Fruit fly (Drosophila melanogaster): ENCODE data around the gene Cyfip.

Cyfip gene

DNA sequence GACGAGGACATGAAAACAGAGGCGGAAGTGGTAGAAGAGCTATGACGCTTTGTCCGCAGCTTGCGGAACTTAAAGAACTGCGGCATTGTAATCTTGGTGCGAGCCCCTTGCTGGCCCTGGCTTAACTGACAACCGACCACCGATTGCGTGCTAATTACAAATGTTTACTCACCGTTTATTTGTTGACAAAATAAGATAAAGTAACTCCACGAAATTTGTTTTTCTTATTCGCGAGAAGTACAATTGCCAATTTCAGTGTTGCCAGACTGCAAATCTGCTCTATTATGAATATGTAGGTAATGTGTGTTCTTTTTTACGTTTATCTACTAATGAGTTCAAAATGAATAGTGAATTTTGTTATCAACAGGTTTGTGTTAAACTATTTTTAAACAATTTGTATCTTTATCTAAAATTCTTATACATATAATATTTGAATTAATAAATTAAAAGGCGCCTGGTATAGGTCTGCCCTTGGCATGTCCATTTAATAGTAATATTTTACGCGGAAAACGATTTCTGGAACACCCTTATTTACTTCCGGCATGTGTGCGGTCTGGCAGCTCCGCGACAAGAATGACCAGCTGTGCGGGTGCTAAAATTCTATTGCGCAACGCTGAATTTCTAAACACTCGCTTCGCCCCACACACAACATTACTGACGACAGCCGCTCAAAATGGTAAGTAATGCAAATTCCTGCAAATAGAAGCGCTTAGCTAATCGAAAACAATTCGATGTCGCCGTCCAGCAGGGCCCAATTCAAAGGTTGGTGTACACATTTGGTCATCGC is 23.8 kb downstream of the Cyfip start, which contains the start of the genes Atg4b and Hibch (continued):
- TF ChIP-seq CG6163 (GFP tag; IDR thresholded peaks at IDR 0.05) (peak; percentile 68; the same call in 2 of the 3 replicates), CG9139 (GFP tag; optimal IDR thresholded peaks at IDR 0.05) (no peak), CG8632 (GFP tag; optimal IDR thresholded peaks at IDR 0.05) (peak; percentile 73), CG11762 (GFP tag; optimal IDR thresholded peaks at IDR 0.05; ENCODE audit: insufficient read depth) (peak; percentile 75), dsx (GFP tag; optimal IDR thresholded peaks at IDR 0.05; ENCODE audit: poor library complexity, severe bottlenecking) (peak; percentile 9), CG34406 (GFP tag; optimal IDR thresholded peaks at IDR 0.05) (peak; percentile 72), CG15336 (GFP tag; IDR thresholded peaks at IDR 0.05) (peak; percentile 66), CG8319 (GFP tag; optimal IDR thresholded peaks at IDR 0.05) (peak; percentile 70), lz (GFP tag; optimal IDR thresholded peaks at IDR 0.05) (peak; percentile 74), CG10631 (GFP tag; optimal IDR thresholded peaks at IDR 0.05) (peak; percentile 90), CG6854 (GFP tag; optimal IDR thresholded peaks at IDR 0.05) (peak; percentile 80), Sox15 (GFP tag; optimal IDR thresholded peaks at IDR 0.05) (peak; percentile 78), esn (GFP tag; optimal IDR thresholded peaks at IDR 0.05) (peak; percentile 79)

DNA sequence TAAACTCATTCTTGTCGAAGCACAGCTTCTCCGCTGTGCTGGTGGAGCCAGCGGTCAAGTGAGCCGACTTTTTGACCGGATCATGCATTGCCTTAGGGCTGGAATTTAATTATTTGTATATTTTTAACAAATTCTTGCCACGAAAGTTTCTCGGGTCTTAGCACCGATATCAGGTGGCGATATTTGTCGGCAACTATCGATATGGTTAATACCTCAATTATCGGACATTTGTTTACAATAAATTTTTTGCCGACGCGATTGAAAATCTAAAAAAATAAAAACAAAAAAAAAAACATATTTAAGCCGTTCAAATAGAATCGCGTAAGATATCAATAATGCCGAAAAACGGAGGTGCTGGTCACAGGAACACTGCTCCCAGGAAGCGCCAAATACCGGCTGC is 28.4 kb downstream of the Cyfip start, which contains the start of the genes Cog2 and Trax:
TSS of gene Cog2 (minus strand) at position 168 of the 400 bp plus-strand sequence.
TSS of gene Trax (plus strand) at position 203 of the 400 bp plus-strand sequence.
- TF ChIP-seq dsx (GFP tag; optimal IDR thresholded peaks at IDR 0.05; ENCODE audit: poor library complexity, severe bottlenecking) (no peak), CG6854 (GFP tag; optimal IDR thresholded peaks at IDR 0.05) (no peak), net (GFP tag; optimal IDR thresholded peaks at IDR 0.05) (no peak), CG11294 (GFP tag; IDR thresholded peaks at IDR 0.05) (no peak), fd59A (GFP tag; optimal IDR thresholded peaks at IDR 0.05) (no peak), lz (GFP tag; optimal IDR thresholded peaks at IDR 0.05) (no peak), svp (GFP tag) (no peak)

DNA sequence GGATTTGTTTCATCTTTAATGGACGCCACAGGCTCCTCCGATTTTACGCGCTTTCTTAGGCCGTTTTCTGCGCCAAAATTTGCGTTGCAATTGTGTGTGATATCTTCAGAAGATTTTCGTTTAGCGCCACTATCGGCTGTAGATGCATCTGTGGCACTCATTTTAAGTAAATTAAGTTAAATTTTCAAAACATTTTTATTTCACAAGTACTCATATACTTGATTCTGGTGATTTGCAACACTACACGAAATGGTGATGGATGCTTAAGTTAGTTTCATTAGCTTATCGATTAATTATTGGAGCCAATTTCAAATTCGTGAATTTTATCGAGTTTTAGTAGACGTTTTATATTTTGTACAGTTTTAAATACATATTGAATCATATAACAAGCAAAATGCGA is 30.5 kb downstream of the Cyfip start, which contains the start of gene CG6171:
TSS of gene CG6171 (minus strand) at position 250 of the 400 bp plus-strand sequence.
- TF ChIP-seq esn (GFP tag; optimal IDR thresholded peaks at IDR 0.05) (peak; percentile 34), CG34406 (GFP tag; optimal IDR thresholded peaks at IDR 0.05) (no peak), Eip78C (GFP tag) (peak; percentile 52)

DNA sequence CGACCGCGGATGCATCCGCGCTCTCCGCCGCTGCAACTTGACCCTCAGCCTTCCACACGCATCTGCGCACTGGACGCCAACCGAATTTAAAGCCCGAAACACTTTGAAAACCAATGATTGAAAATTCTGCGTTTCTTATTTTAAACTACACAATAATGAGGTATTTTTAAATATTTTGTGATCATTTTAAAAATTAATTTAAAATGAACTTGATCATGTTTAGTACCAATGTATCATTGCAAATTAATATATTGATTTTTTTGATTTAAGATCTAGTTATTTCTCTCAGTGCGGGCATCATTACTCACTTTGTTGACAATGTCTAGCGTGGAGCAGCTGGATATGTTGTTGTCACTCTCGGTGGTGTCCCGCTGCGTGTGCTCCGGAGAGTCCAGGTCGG is 33.8 kb downstream of the Cyfip start:
- TF ChIP-seq Ets96B (tag; optimal IDR thresholded peaks at IDR 0.05) = peak; percentile 57
- TF ChIP-seq CG15336 (GFP tag; IDR thresholded peaks at IDR 0.05) = peak; percentile 81
- peak; percentile 18 for TF ChIP-seq CG31627 (GFP tag; optimal IDR thresholded peaks at IDR 0.05)
- no peak for TF ChIP-seq Sox102F (GFP tag; optimal IDR thresholded peaks at IDR 0.05)
- TF ChIP-seq Hr39 (GFP tag; optimal IDR thresholded peaks at IDR 0.05) = no peak
- peak; percentile 73 for TF ChIP-seq Eip78C (GFP tag)
- no peak for TF ChIP-seq Hr38 (GFP tag; optimal IDR thresholded peaks at IDR 0.05)
- TF ChIP-seq CG3032 (tag; optimal IDR thresholded peaks at IDR 0.05) = peak; percentile 35
- peak; percentile 76 for TF ChIP-seq eg (GFP tag; IDR thresholded peaks at IDR 0.05)
- peak; percentile 60; the same call in 2 of the 3 replicates for TF ChIP-seq CG6163 (GFP tag; IDR thresholded peaks at IDR 0.05)
- no peak for TF ChIP-seq Sox15 (GFP tag; optimal IDR thresholded peaks at IDR 0.05)
- TF ChIP-seq CG8119 (GFP tag; IDR thresholded peaks at IDR 0.05) = peak; percentile 74; the same call in 2 of the 3 replicates
- TF ChIP-seq esn (GFP tag; optimal IDR thresholded peaks at IDR 0.05) = peak; percentile 68
- TF ChIP-seq cyc (GFP tag; optimal IDR thresholded peaks at IDR 0.05) = peak; percentile 21
- peak; percentile 43 for TF ChIP-seq lz (GFP tag; optimal IDR thresholded peaks at IDR 0.05)
- TF ChIP-seq CG6792 (GFP tag; optimal IDR thresholded peaks at IDR 0.05) = peak; percentile 50
- TF ChIP-seq CG10669 (GFP tag; optimal IDR thresholded peaks at IDR 0.05) = no peak
- peak; percentile 58 for TF ChIP-seq dsx (GFP tag; optimal IDR thresholded peaks at IDR 0.05; ENCODE audit: poor library complexity, severe bottlenecking)
- TF ChIP-seq svp (GFP tag) = peak; percentile 94

DNA sequence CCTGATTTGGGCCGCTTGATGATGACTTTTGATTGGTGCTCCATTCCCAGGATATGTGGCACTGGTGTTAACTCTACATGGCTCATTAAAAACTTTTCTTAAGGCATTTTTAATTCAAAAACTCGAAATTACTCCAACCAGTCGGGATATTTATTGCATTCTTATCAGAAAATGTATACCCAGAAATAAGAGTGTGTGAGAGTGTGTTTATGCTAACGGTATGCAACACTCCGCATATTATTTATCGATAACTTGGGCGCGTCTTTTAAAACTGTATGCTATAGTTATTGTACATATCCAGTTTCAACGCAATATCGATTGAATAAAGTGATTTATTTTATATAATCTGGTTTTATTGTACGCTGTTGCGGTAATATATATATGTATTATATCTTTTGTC is 34.4 kb downstream of the Cyfip start, which contains the start of gene CG34404:
TSS of gene CG34404 (minus strand) at position 189 of the 400 bp plus-strand sequence.
- TF ChIP-seq esn (GFP tag; optimal IDR thresholded peaks at IDR 0.05) (peak; percentile 22), CG11762 (GFP tag; optimal IDR thresholded peaks at IDR 0.05; ENCODE audit: insufficient read depth) (no peak), acj6 (GFP tag; optimal IDR thresholded peaks at IDR 0.05) (no peak), Eip78C (GFP tag) (peak; percentile 40), lz (GFP tag; optimal IDR thresholded peaks at IDR 0.05) (no peak), CG9139 (GFP tag; optimal IDR thresholded peaks at IDR 0.05) (no peak)
